Worm (Caenorhabditis elegans) whole organism, young adult: Measurements from ENCODE around the gene srx-59.

ENCODE experiments used
- C06A6.2 ChIP-seq: fragments of 200-800 bp; sonication (Bioruptor generic); conservative IDR thresholded peaks from 2 replicates; pipeline ENCODE4 v1.3.6; 2022; ENCODE audit warnings: missing genetic modification characterization, missing compliant biosample characterization
- ama-1 ChIP-seq, 3 experiments: fragments of 150-350 bp in 1 of 3; sonication (generic microtip) in 2 of 3; optimal IDR thresholded peaks; 2 replicates each; lab custom pipeline; 2014 to 2018; ENCODE audit warnings: missing biosample characterization in 2 of 3, missing genetic modification characterization in 2 of 3, missing genetic modification reagents in 2 of 3
- ceh-91 ChIP-seq: fragments of 200-800 bp; sonication (Bioruptor generic); IDR thresholded peaks from 2 replicates; pipeline ENCODE4 v1.3.6; 2022; ENCODE audit warnings: missing genetic modification reagents, missing genetic modification characterization, missing compliant biosample characterization
- hlh-26 ChIP-seq: fragments of 200-800 bp; sonication (Bioruptor generic); conservative IDR thresholded peaks from 2 replicates; pipeline ENCODE4 v1.3.6; 2022; ENCODE audit warnings: missing genetic modification reagents, missing genetic modification characterization, missing compliant biosample characterization
- nhr-120 ChIP-seq: fragments of 200-800 bp; sonication (Bioruptor generic); IDR thresholded peaks from 2 replicates; pipeline ENCODE4 v1.3.6; 2022; ENCODE audit warnings: missing genetic modification characterization, missing compliant biosample characterization
- rpc-1 ChIP-seq, 2 experiments: fragments of 150-350 bp in 1 of 2; sonication (generic microtip) in 1 of 2; optimal IDR thresholded peaks; 2 replicates each; lab custom pipeline; 2014 to 2018; ENCODE audit warnings: missing biosample characterization in 1 of 2, missing genetic modification characterization in 1 of 2, missing genetic modification reagents in 1 of 2, missing genotype in 1 of 2

DNA sequence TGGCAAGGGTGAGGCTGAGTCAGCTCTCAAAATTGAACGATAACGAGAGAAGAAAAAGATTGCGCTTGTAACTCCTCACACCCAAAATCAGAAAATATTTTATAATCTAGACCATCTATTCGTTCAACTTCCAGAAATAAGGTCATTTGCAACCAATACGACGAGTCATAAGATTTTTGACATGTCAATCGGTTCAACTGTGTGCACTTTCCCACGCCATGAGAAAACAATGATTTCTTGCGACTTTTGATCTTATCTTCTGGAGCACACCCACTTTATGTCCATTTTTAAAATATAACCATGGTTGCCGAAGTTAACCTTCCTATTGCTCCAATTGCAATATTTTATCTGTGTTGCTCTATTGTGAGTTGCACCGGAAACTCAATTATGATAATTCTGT is 45.4 kb downstream of the srx-59 start, which contains the start of gene srsx-32:
- TF ChIP-seq ceh-91 (GFP tag; lab: Robert Waterston, UW): no peak
- TF ChIP-seq nhr-120 (GFP tag; lab: Robert Waterston, UW): no peak
- TF ChIP-seq hlh-26 (GFP tag; lab: Robert Waterston, UW): no peak
- TF ChIP-seq ama-1 (optimal IDR thresholded peaks at IDR 0.05; lab: Kevin White, UChicago): no peak
- no peak for TF ChIP-seq ama-1 (GFP tag; optimal IDR thresholded peaks at IDR 0.05; lab: Kevin White, UChicago)
- no peak for TF ChIP-seq C06A6.2 (GFP tag; lab: Robert Waterston, UW)
- no peak for TF ChIP-seq rpc-1 (optimal IDR thresholded peaks at IDR 0.05; lab: Kevin White, UChicago)
- no peak for TF ChIP-seq rpc-1 (tag; optimal IDR thresholded peaks at IDR 0.05; lab: Kevin White, UChicago)
